Worm (Caenorhabditis elegans) whole organism, L2 larva: ENCODE data around the gene mdt-29.

Source experiments
- C34F6.9 ChIP-seq: fragments of 150-350 bp; optimal IDR thresholded peaks from 2 replicates; lab custom pipeline; 2014; ENCODE audit warnings: missing biosample characterization, missing genetic modification characterization
- R02D3.7 ChIP-seq: fragments of 150-350 bp; optimal IDR thresholded peaks from 2 replicates; lab custom pipeline; 2014; ENCODE audit warnings: missing biosample characterization, missing genetic modification characterization
- Y55F3AM.14 ChIP-seq: fragments of 200-800 bp; sonication (Bioruptor generic); optimal IDR thresholded peaks from 2 replicates; lab custom pipeline; 2018; ENCODE audit warnings: mild to moderate bottlenecking, missing genetic modification characterization, missing compliant biosample characterization
- ZK546.5 ChIP-seq: sonication (generic microtip); optimal IDR thresholded peaks from 2 replicates; lab custom pipeline; 2017; ENCODE audit warnings: missing biosample characterization, missing genetic modification characterization
- alr-1 ChIP-seq: fragments of 150-350 bp; optimal IDR thresholded peaks from 2 replicates; lab custom pipeline; 2014; ENCODE audit warnings: missing biosample characterization, missing genetic modification characterization
- aly-2 ChIP-seq: fragments of 150-350 bp; optimal IDR thresholded peaks from 2 replicates; lab custom pipeline; 2014; ENCODE audit warnings: missing biosample characterization, missing genetic modification characterization
- ama-1 ChIP-seq: fragments of 150-350 bp; optimal IDR thresholded peaks from 2 replicates; lab custom pipeline; 2018; ENCODE audit warnings: inconsistent platforms
- blmp-1 ChIP-seq: sonication (generic microtip); optimal IDR thresholded peaks from 2 replicates; lab custom pipeline; 2017; ENCODE audit warnings: missing genetic modification characterization, mild to moderate bottlenecking, missing compliant biosample characterization, antibody characterized with exemption, moderate library complexity; ENCODE audit not compliant: insufficient read depth
- ceh-16 ChIP-seq: fragments of 150-350 bp; optimal IDR thresholded peaks from 2 replicates; lab custom pipeline; 2014; ENCODE audit warnings: missing biosample characterization, missing genetic modification characterization
- crh-2 ChIP-seq: sonication (generic microtip); optimal IDR thresholded peaks from 2 replicates; lab custom pipeline; 2017; ENCODE audit warnings: missing biosample characterization, missing genetic modification characterization
- egl-27 ChIP-seq: sonication (generic microtip); optimal IDR thresholded peaks from 3 replicates; lab custom pipeline; 2017; ENCODE audit warnings: missing biosample characterization, missing genetic modification reagents, missing genetic modification characterization
- elt-1 ChIP-seq: fragments of 150-350 bp; optimal IDR thresholded peaks from 2 replicates; lab custom pipeline; 2014; ENCODE audit warnings: missing biosample characterization, missing genetic modification characterization
- fos-1 ChIP-seq: fragments of 150-350 bp; optimal IDR thresholded peaks from 2 replicates; lab custom pipeline; 2014; ENCODE audit warnings: missing biosample characterization, missing genetic modification characterization
- lin-11 ChIP-seq: fragments of 150-350 bp; sonication (generic microtip); optimal IDR thresholded peaks from 2 replicates; lab custom pipeline; 2014; ENCODE audit warnings: missing biosample characterization, missing genetic modification characterization, inconsistent platforms, mixed read lengths
- lin-13 ChIP-seq: fragments of 150-350 bp; optimal IDR thresholded peaks from 2 replicates; lab custom pipeline; 2014; ENCODE audit warnings: missing biosample characterization, missing genetic modification reagents, missing genetic modification characterization
- lin-39 ChIP-seq: fragments of 150-350 bp; optimal IDR thresholded peaks from 2 replicates; lab custom pipeline; 2014; ENCODE audit warnings: missing biosample characterization, missing genetic modification reagents, missing genetic modification characterization
- lsy-2 ChIP-seq, 2 experiments: fragments of 150-350 bp in 1 of 2; sonication (generic microtip) in 1 of 2; optimal IDR thresholded peaks; 2 replicates each; lab custom pipeline; 2014 to 2017; ENCODE audit warnings: missing biosample characterization in 2 of 2, missing genetic modification characterization in 2 of 2
- mbf-1 ChIP-seq: sonication (generic microtip); optimal IDR thresholded peaks from 2 replicates; lab custom pipeline; 2017; ENCODE audit warnings: missing biosample characterization, missing genetic modification characterization
- mdl-1 ChIP-seq, 2 experiments: fragments of 150-350 bp in 1 of 2; sonication (generic microtip) in 1 of 2; optimal IDR thresholded peaks; 2 replicates each; lab custom pipeline; 2017; ENCODE audit warnings: missing biosample characterization in 2 of 2, missing genetic modification characterization in 2 of 2
- nhr-10 ChIP-seq: sonication (generic microtip); optimal IDR thresholded peaks from 2 replicates; lab custom pipeline; 2017; ENCODE audit warnings: missing biosample characterization, missing genetic modification characterization
- nhr-11 ChIP-seq: fragments of 150-350 bp; optimal IDR thresholded peaks from 2 replicates; lab custom pipeline; 2014; ENCODE audit warnings: missing biosample characterization, missing genetic modification characterization
- nhr-12 ChIP-seq: fragments of 150-350 bp; optimal IDR thresholded peaks from 2 replicates; lab custom pipeline; 2014; ENCODE audit warnings: missing biosample characterization, missing genetic modification characterization
- nhr-129 ChIP-seq: fragments of 150-350 bp; optimal IDR thresholded peaks from 2 replicates; lab custom pipeline; 2014; ENCODE audit warnings: missing biosample characterization, missing genetic modification characterization
- nhr-237 ChIP-seq: fragments of 150-350 bp; optimal IDR thresholded peaks from 2 replicates; lab custom pipeline; 2014; ENCODE audit warnings: missing biosample characterization, missing genetic modification characterization
- nhr-25 ChIP-seq: fragments of 150-350 bp; sonication (generic microtip); optimal IDR thresholded peaks from 3 replicates; lab custom pipeline; 2014; ENCODE audit warnings: missing biosample characterization, missing genetic modification characterization
- nhr-6 ChIP-seq: fragments of 150-350 bp; optimal IDR thresholded peaks from 2 replicates; lab custom pipeline; 2014; ENCODE audit warnings: missing biosample characterization, missing genetic modification characterization
- peb-1 ChIP-seq: fragments of 150-350 bp; optimal IDR thresholded peaks from 2 replicates; lab custom pipeline; 2014; ENCODE audit warnings: missing biosample characterization, missing genetic modification characterization
- skn-1 ChIP-seq: sonication (generic microtip); optimal IDR thresholded peaks from 2 replicates; lab custom pipeline; 2017; ENCODE audit warnings: missing biosample characterization, missing genetic modification characterization
- snpc-4 ChIP-seq: fragments of 150-350 bp; optimal IDR thresholded peaks from 2 replicates; lab custom pipeline; 2014; ENCODE audit warnings: missing biosample characterization, missing genetic modification characterization
- unc-39 ChIP-seq: fragments of 150-350 bp; optimal IDR thresholded peaks from 2 replicates; lab custom pipeline; 2014; ENCODE audit warnings: missing biosample characterization, missing genetic modification characterization
- ztf-1 ChIP-seq: fragments of 200-800 bp; sonication (Bioruptor generic); conservative IDR thresholded peaks from 2 replicates; pipeline ENCODE4 v1.3.6; 2022; ENCODE audit warnings: missing genetic modification characterization, missing compliant biosample characterization
- ztf-4 ChIP-seq: fragments of 150-350 bp; optimal IDR thresholded peaks from 2 replicates; lab custom pipeline; 2014; ENCODE audit warnings: missing biosample characterization, missing genetic modification characterization

The mdt-29 gene

ce11 chrIII:13772876-13773275 is at the start of gene mdt-29:
Gene mdt-29 (plus strand): TSS chrIII:13773176.
- TF ChIP-seq nhr-237 (tag; lab: Kevin White, UChicago) (no peak), nhr-129 (tag; lab: Kevin White, UChicago) (no peak), elt-1 (tag; lab: Kevin White, UChicago) (no peak), lsy-2 (tag; optimal IDR thresholded peaks at IDR 0.05; lab: Kevin White, UChicago) (no peak), egl-27 (no peak), aly-2 (tag; lab: Kevin White, UChicago) (no peak), ztf-4 (tag; lab: Kevin White, UChicago) (no peak)

- no peak for TF ChIP-seq nhr-12 (tag; lab: Kevin White, UChicago)
- TF ChIP-seq nhr-25 (tag; lab: Kevin White, UChicago), result no peak
- TF ChIP-seq blmp-1 (tag; lab: Kevin White, UChicago), result no peak
- no peak for TF ChIP-seq C34F6.9 (tag; lab: Kevin White, UChicago)
- no peak for TF ChIP-seq ceh-16 (tag; lab: Kevin White, UChicago)
- no peak for TF ChIP-seq nhr-129 (tag; lab: Kevin White, UChicago)
These were observed 48.7 kb upstream of the mdt-29 start for ce11 chrIII:13724018-13724892.

- TF ChIP-seq ztf-1 (GFP tag; lab: Robert Waterston, UW) (no peak), ztf-4 (tag; lab: Kevin White, UChicago) (no peak), snpc-4 (tag; lab: Kevin White, UChicago) (no peak), aly-2 (tag; lab: Kevin White, UChicago) (no peak)
These were observed 43.2 kb upstream of the mdt-29 start for ce11 chrIII:13729760-13730159.

- TF ChIP-seq egl-27, result no peak
- TF ChIP-seq nhr-6 (tag; lab: Kevin White, UChicago), result no peak
- TF ChIP-seq lin-39 (tag; lab: Kevin White, UChicago), result no peak
- no peak for TF ChIP-seq ama-1 (lab: Kevin White, UChicago)
- no peak for TF ChIP-seq ZK546.5 (tag; lab: Kevin White, UChicago)
- TF ChIP-seq skn-1 (tag; lab: Kevin White, UChicago), result no peak
- no peak for TF ChIP-seq peb-1 (tag; lab: Kevin White, UChicago)
- no peak for TF ChIP-seq mbf-1
- no peak for TF ChIP-seq nhr-11
- TF ChIP-seq ztf-1 (GFP tag; lab: Robert Waterston, UW), result no peak
- no peak for TF ChIP-seq aly-2 (tag; lab: Kevin White, UChicago)
- TF ChIP-seq mdl-1 (tag; optimal IDR thresholded peaks at IDR 0.05; lab: Kevin White, UChicago), result no peak
- no peak for TF ChIP-seq Y55F3AM.14 (GFP tag; lab: Kevin White, UChicago)
- TF ChIP-seq lin-11 (tag; lab: Kevin White, UChicago), result no peak
- TF ChIP-seq lin-13 (GFP tag; lab: Kevin White, UChicago), result no peak
- no peak for TF ChIP-seq nhr-129 (tag; lab: Kevin White, UChicago)
- TF ChIP-seq alr-1 (tag; lab: Kevin White, UChicago), result no peak
- no peak for TF ChIP-seq nhr-10 (tag; lab: Kevin White, UChicago)
- TF ChIP-seq crh-2 (tag; lab: Kevin White, UChicago), result no peak
- TF ChIP-seq unc-39 (tag; lab: Kevin White, UChicago), result no peak
These were observed 41.4 kb upstream of the mdt-29 start, which contains the start of gene W06F12.2 for ce11 chrIII:13731589-13731988. Gene W06F12.2 (minus strand): TSS chrIII:13731689.

- TF ChIP-seq peb-1 (tag; lab: Kevin White, UChicago) (no peak), fos-1 (tag; lab: Kevin White, UChicago) (peak; percentile 77), R02D3.7 (no peak)
- TF ChIP-seq, all 48 proteins: peak for 1
These were observed 40.3 kb upstream of the mdt-29 start for ce11 chrIII:13732665-13733064.
